Fruit fly (Drosophila melanogaster): Measurements from ENCODE around the gene CG17751.

DNA sequence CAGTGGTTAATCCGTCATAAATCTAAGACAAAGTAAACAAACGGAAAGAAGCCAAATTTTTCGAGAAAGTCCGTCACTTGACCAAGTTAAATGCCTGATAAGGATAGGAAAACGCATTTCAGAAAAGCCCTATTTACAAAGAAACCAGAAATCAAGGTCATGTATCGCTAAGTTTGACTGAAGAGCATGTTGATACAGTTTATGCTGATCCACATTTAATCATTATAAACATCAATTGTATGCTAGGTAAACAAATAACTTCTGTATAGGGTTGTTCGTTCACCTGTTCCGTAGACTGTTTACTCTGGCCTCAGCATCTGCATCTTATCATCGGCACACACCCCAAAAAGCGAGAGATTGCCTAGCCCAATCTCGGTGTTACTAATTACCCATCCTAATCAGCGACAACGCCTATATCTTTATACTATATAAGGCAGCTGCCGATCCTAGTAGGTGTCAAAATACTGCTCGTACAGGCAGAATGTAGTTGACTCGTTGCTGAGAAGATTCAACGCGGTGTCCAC, 5.9 kb downstream of the CG17751 start, which contains the start of gene CG16727:
- TF ChIP-seq pan (optimal IDR thresholded peaks at IDR 0.05) (no peak), usp (GFP tag; optimal IDR thresholded peaks at IDR 0.05) (no peak), psq (optimal IDR thresholded peaks at IDR 0.05) (no peak), EcR (GFP tag; optimal IDR thresholded peaks at IDR 0.05) (no peak)
